Worm (Caenorhabditis elegans) whole organism, L2 larva: ENCODE measurements around the gene C03G5.14.

Source experiments
- F13H6.1 ChIP-seq: sonication (generic microtip); optimal IDR thresholded peaks from 2 replicates; lab custom pipeline; 2016; ENCODE audit warnings: missing genetic modification characterization, missing compliant biosample characterization
- R02D3.7 ChIP-seq: fragments of 150-350 bp; optimal IDR thresholded peaks from 2 replicates; lab custom pipeline; 2014; ENCODE audit warnings: missing biosample characterization, missing genetic modification characterization
- Y55F3AM.14 ChIP-seq: fragments of 200-800 bp; sonication (Bioruptor generic); optimal IDR thresholded peaks from 2 replicates; lab custom pipeline; 2018; ENCODE audit warnings: mild to moderate bottlenecking, missing genetic modification characterization, missing compliant biosample characterization
- ZK546.5 ChIP-seq: sonication (generic microtip); optimal IDR thresholded peaks from 2 replicates; lab custom pipeline; 2017; ENCODE audit warnings: missing biosample characterization, missing genetic modification characterization
- alr-1 ChIP-seq: fragments of 150-350 bp; optimal IDR thresholded peaks from 2 replicates; lab custom pipeline; 2014; ENCODE audit warnings: missing biosample characterization, missing genetic modification characterization
- aly-2 ChIP-seq: fragments of 150-350 bp; optimal IDR thresholded peaks from 2 replicates; lab custom pipeline; 2014; ENCODE audit warnings: missing biosample characterization, missing genetic modification characterization
- ama-1 ChIP-seq: fragments of 150-350 bp; optimal IDR thresholded peaks from 2 replicates; lab custom pipeline; 2018; ENCODE audit warnings: inconsistent platforms
- blmp-1 ChIP-seq: sonication (generic microtip); optimal IDR thresholded peaks from 2 replicates; lab custom pipeline; 2017; ENCODE audit warnings: missing genetic modification characterization, mild to moderate bottlenecking, missing compliant biosample characterization, antibody characterized with exemption, moderate library complexity; ENCODE audit not compliant: insufficient read depth
- ceh-16 ChIP-seq: fragments of 150-350 bp; optimal IDR thresholded peaks from 2 replicates; lab custom pipeline; 2014; ENCODE audit warnings: missing biosample characterization, missing genetic modification characterization
- ceh-82 ChIP-seq: fragments of 150-350 bp; optimal IDR thresholded peaks from 2 replicates; lab custom pipeline; 2014; ENCODE audit warnings: missing biosample characterization, missing genetic modification characterization
- crh-2 ChIP-seq: sonication (generic microtip); optimal IDR thresholded peaks from 2 replicates; lab custom pipeline; 2017; ENCODE audit warnings: missing biosample characterization, missing genetic modification characterization
- dmd-4 ChIP-seq: sonication (generic microtip); optimal IDR thresholded peaks from 2 replicates; lab custom pipeline; 2017; ENCODE audit warnings: missing biosample characterization, missing genetic modification characterization
- egl-27 ChIP-seq: sonication (generic microtip); optimal IDR thresholded peaks from 3 replicates; lab custom pipeline; 2017; ENCODE audit warnings: missing biosample characterization, missing genetic modification reagents, missing genetic modification characterization
- elt-1 ChIP-seq: fragments of 150-350 bp; optimal IDR thresholded peaks from 2 replicates; lab custom pipeline; 2014; ENCODE audit warnings: missing biosample characterization, missing genetic modification characterization
- elt-3 ChIP-seq: sonication (generic microtip); optimal IDR thresholded peaks from 2 replicates; lab custom pipeline; 2017; ENCODE audit warnings: missing biosample characterization, missing genetic modification characterization
- fos-1 ChIP-seq: fragments of 150-350 bp; optimal IDR thresholded peaks from 2 replicates; lab custom pipeline; 2014; ENCODE audit warnings: missing biosample characterization, missing genetic modification characterization
- gmeb-1 ChIP-seq: fragments of 150-350 bp; optimal IDR thresholded peaks from 2 replicates; lab custom pipeline; 2014; ENCODE audit warnings: missing biosample characterization, missing genetic modification characterization
- lin-11 ChIP-seq: fragments of 150-350 bp; sonication (generic microtip); optimal IDR thresholded peaks from 2 replicates; lab custom pipeline; 2014; ENCODE audit warnings: missing biosample characterization, missing genetic modification characterization, inconsistent platforms, mixed read lengths
- lin-39 ChIP-seq: fragments of 150-350 bp; optimal IDR thresholded peaks from 2 replicates; lab custom pipeline; 2014; ENCODE audit warnings: missing biosample characterization, missing genetic modification reagents, missing genetic modification characterization
- lsy-2 ChIP-seq, 2 experiments: fragments of 150-350 bp in 1 of 2; sonication (generic microtip) in 1 of 2; optimal IDR thresholded peaks; 2 replicates each; lab custom pipeline; 2014 to 2017; ENCODE audit warnings: missing biosample characterization in 2 of 2, missing genetic modification characterization in 2 of 2
- mab-5 ChIP-seq: fragments of 150-350 bp; optimal IDR thresholded peaks from 2 replicates; lab custom pipeline; 2014; ENCODE audit warnings: missing biosample characterization, missing genetic modification characterization
- mdl-1 ChIP-seq, 2 experiments: fragments of 150-350 bp in 1 of 2; sonication (generic microtip) in 1 of 2; optimal IDR thresholded peaks; 2 replicates each; lab custom pipeline; 2017; ENCODE audit warnings: missing biosample characterization in 2 of 2, missing genetic modification characterization in 2 of 2
- nhr-11 ChIP-seq: fragments of 150-350 bp; optimal IDR thresholded peaks from 2 replicates; lab custom pipeline; 2014; ENCODE audit warnings: missing biosample characterization, missing genetic modification characterization
- nhr-12 ChIP-seq: fragments of 150-350 bp; optimal IDR thresholded peaks from 2 replicates; lab custom pipeline; 2014; ENCODE audit warnings: missing biosample characterization, missing genetic modification characterization
- nhr-129 ChIP-seq: fragments of 150-350 bp; optimal IDR thresholded peaks from 2 replicates; lab custom pipeline; 2014; ENCODE audit warnings: missing biosample characterization, missing genetic modification characterization
- nhr-21 ChIP-seq: fragments of 150-350 bp; optimal IDR thresholded peaks from 2 replicates; lab custom pipeline; 2014; ENCODE audit warnings: missing biosample characterization, missing genetic modification characterization
- nhr-23 ChIP-seq: fragments of 150-350 bp; optimal IDR thresholded peaks from 2 replicates; lab custom pipeline; 2014; ENCODE audit warnings: missing biosample characterization, missing genetic modification reagents, missing genetic modification characterization
- nhr-25 ChIP-seq: fragments of 150-350 bp; sonication (generic microtip); optimal IDR thresholded peaks from 3 replicates; lab custom pipeline; 2014; ENCODE audit warnings: missing biosample characterization, missing genetic modification characterization
- nhr-6 ChIP-seq: fragments of 150-350 bp; optimal IDR thresholded peaks from 2 replicates; lab custom pipeline; 2014; ENCODE audit warnings: missing biosample characterization, missing genetic modification characterization
- nhr-77 ChIP-seq: fragments of 150-350 bp; optimal IDR thresholded peaks from 2 replicates; lab custom pipeline; 2014; ENCODE audit warnings: missing biosample characterization, missing genetic modification characterization
- peb-1 ChIP-seq: fragments of 150-350 bp; optimal IDR thresholded peaks from 2 replicates; lab custom pipeline; 2014; ENCODE audit warnings: missing biosample characterization, missing genetic modification characterization
- sem-4 ChIP-seq: fragments of 150-350 bp; optimal IDR thresholded peaks from 2 replicates; lab custom pipeline; 2014; ENCODE audit warnings: missing biosample characterization, missing genetic modification reagents, missing genetic modification characterization
- skn-1 ChIP-seq: sonication (generic microtip); optimal IDR thresholded peaks from 2 replicates; lab custom pipeline; 2017; ENCODE audit warnings: missing biosample characterization, missing genetic modification characterization
- sma-3 ChIP-seq: sonication (generic microtip); optimal IDR thresholded peaks from 2 replicates; lab custom pipeline; 2016; ENCODE audit warnings: missing genetic modification reagents, missing genetic modification characterization, missing compliant biosample characterization
- sma-9 ChIP-seq, 2 experiments: fragments of 150-350 bp in 1 of 2; sonication (generic microtip) in 1 of 2; optimal IDR thresholded peaks; 2 replicates each; lab custom pipeline; 2014 to 2016; ENCODE audit warnings: missing genetic modification characterization in 2 of 2, mild to moderate bottlenecking in 1 of 2, missing biosample characterization in 1 of 2, missing compliant biosample characterization in 1 of 2, missing genetic modification reagents in 1 of 2, moderate library complexity in 1 of 2
- snpc-4 ChIP-seq: fragments of 150-350 bp; optimal IDR thresholded peaks from 2 replicates; lab custom pipeline; 2014; ENCODE audit warnings: missing biosample characterization, missing genetic modification characterization
- unc-39 ChIP-seq: fragments of 150-350 bp; optimal IDR thresholded peaks from 2 replicates; lab custom pipeline; 2014; ENCODE audit warnings: missing biosample characterization, missing genetic modification characterization
- unc-55 ChIP-seq: fragments of 150-350 bp; sonication (generic microtip); optimal IDR thresholded peaks from 3 replicates; lab custom pipeline; 2014; ENCODE audit warnings: missing biosample characterization, missing genetic modification reagents, missing genetic modification characterization
- unc-62 ChIP-seq: fragments of 150-350 bp; optimal IDR thresholded peaks from 2 replicates; lab custom pipeline; 2014; ENCODE audit warnings: missing biosample characterization, missing genetic modification reagents, missing genetic modification characterization
- zag-1 ChIP-seq: fragments of 150-350 bp; optimal IDR thresholded peaks from 2 replicates; lab custom pipeline; 2014; ENCODE audit warnings: missing biosample characterization, missing genetic modification characterization
- ztf-1 ChIP-seq: fragments of 200-800 bp; sonication (Bioruptor generic); conservative IDR thresholded peaks from 2 replicates; pipeline ENCODE4 v1.3.6; 2022; ENCODE audit warnings: missing genetic modification characterization, missing compliant biosample characterization
- ztf-11 ChIP-seq: sonication (generic microtip); optimal IDR thresholded peaks from 2 replicates; lab custom pipeline; 2017; ENCODE audit warnings: missing biosample characterization, missing genetic modification characterization
- ztf-4 ChIP-seq: fragments of 150-350 bp; optimal IDR thresholded peaks from 2 replicates; lab custom pipeline; 2014; ENCODE audit warnings: missing biosample characterization, missing genetic modification characterization

C03G5.14 gene

DNA sequence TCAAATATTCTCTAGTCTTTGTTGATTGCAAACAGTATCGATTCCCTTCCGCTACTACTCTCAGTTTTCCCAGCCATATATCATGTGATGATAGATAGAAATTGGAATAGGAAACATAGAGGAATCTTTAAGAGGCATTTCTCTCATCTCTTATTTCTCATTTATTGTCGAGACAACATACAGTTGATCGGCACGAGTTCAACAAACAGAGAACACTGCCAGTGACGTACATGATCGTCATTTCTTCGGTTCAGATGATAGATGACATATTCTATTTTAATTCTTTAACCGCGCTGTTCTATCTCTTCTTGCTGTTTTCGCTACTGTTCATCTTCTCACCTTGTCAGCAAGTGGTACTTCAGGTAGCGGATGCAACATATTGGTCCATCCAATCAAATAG lies 46.6 kb upstream of the C03G5.14 start:
- TF ChIP-seq unc-62 (GFP tag; lab: Kevin White, UChicago) (peak; percentile 65), fos-1 (tag; lab: Kevin White, UChicago) (peak; percentile 62), nhr-21 (tag; lab: Kevin White, UChicago) (peak; percentile 98), peb-1 (tag; lab: Kevin White, UChicago) (no peak), alr-1 (no peak), sem-4 (tag; lab: Kevin White, UChicago) (peak; percentile 89), sma-9 (GFP tag; optimal IDR thresholded peaks at IDR 0.05; lab: Kevin White, UChicago) (peak; percentile 99), sma-9 (tag; optimal IDR thresholded peaks at IDR 0.05; lab: Kevin White, UChicago) (peak; percentile 67), Y55F3AM.14 (GFP tag; lab: Kevin White, UChicago) (peak; percentile 52), nhr-25 (tag; lab: Kevin White, UChicago) (peak; percentile 94), nhr-23 (no peak), unc-55 (GFP tag; lab: Kevin White, UChicago) (no peak), snpc-4 (no peak), nhr-77 (tag; lab: Kevin White, UChicago) (no peak), nhr-11 (no peak), elt-3 (tag; lab: Kevin White, UChicago) (no peak), aly-2 (no peak), R02D3.7 (no peak), mdl-1 (tag; optimal IDR thresholded peaks at IDR 0.05; lab: Kevin White, UChicago) (peak; percentile 70 to 78), gmeb-1 (peak; percentile 63), elt-1 (tag; lab: Kevin White, UChicago) (no peak), blmp-1 (tag; lab: Kevin White, UChicago) (peak; percentile 87), ztf-1 (GFP tag; lab: Robert Waterston, UW) (no peak), F13H6.1 (peak; percentile 49), crh-2 (tag; lab: Kevin White, UChicago) (peak; percentile 82), ztf-4 (tag; lab: Kevin White, UChicago) (peak; percentile 83), unc-39 (no peak), ama-1 (peak; percentile 31), lin-39 (tag; lab: Kevin White, UChicago) (no peak), lsy-2 (tag; optimal IDR thresholded peaks at IDR 0.05; lab: Kevin White, UChicago) (peak in 1 of 2 experiments; percentile 69), nhr-6 (tag; lab: Kevin White, UChicago) (peak; percentile 85), egl-27 (tag; lab: Kevin White, UChicago) (peak; percentile 88), ceh-16 (tag; lab: Kevin White, UChicago) (no peak), sma-3 (peak; percentile 97), nhr-129 (tag; lab: Kevin White, UChicago) (peak; percentile 79), mab-5 (tag; lab: Kevin White, UChicago) (peak; percentile 24)
- TF ChIP-seq, all 48 proteins: peak for 20

DNA sequence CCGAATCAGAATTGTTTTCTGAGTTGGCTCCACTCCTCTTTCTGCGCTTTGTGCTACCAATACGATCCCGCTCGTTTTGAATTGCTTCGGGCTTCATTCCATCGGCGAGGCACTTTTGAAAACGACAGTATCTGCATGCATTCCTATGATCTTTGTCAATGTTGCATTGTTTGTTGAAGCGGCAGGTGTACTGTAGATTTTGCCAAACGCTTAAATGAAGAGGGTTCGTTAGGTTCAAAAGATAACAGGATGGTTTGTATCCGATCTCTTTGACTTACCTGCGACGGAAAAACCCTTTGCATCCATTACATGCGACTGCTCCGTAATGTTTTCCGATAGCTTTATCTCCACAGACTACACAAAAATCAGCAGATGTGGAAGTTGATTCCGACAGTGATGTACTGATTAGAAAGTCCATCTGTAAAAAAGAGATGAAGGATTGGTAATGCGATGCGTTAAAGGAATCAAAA lies 45.9 kb upstream of the C03G5.14 start, which contains the start of gene nhr-14:
Gene nhr-14, minus strand, starts transcription at position 420 of the 470 bp plus-strand sequence.
- TF ChIP-seq ceh-82 (tag; lab: Kevin White, UChicago) (no peak), skn-1 (tag; lab: Kevin White, UChicago) (no peak), nhr-12 (tag; lab: Kevin White, UChicago) (no peak), fos-1 (tag; lab: Kevin White, UChicago) (no peak), elt-1 (tag; lab: Kevin White, UChicago) (no peak), F13H6.1 (no peak), ztf-1 (GFP tag; lab: Robert Waterston, UW) (no peak)

DNA sequence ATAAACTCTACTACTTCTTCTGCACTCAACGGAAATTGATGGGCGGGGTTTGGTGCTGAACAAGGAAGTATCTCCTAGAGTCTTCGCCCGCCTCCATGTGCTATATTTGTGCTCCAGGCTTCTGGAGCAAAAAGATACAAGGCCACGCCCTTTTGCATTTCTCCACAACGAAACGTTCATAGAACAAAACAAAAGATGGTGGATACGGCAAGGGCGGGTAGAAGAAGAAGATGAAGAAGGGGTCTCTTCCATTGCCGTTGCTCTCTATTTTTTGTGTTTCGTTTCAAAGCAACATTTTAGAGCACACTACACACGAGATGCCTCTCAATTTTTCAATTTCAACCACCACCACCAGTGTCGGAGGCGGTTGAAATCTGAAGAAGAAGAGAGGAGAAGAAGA lies 45.4 kb upstream of the C03G5.14 start:
- TF ChIP-seq sem-4 (tag; lab: Kevin White, UChicago) (peak; percentile 34), R02D3.7 (no peak), snpc-4 (no peak), fos-1 (tag; lab: Kevin White, UChicago) (no peak), lin-11 (tag; lab: Kevin White, UChicago) (no peak), ztf-4 (tag; lab: Kevin White, UChicago) (no peak), dmd-4 (no peak), blmp-1 (tag; lab: Kevin White, UChicago) (no peak), unc-39 (no peak), unc-62 (GFP tag; lab: Kevin White, UChicago) (no peak), nhr-77 (tag; lab: Kevin White, UChicago) (no peak), nhr-25 (tag; lab: Kevin White, UChicago) (no peak), mdl-1 (tag; optimal IDR thresholded peaks at IDR 0.05; lab: Kevin White, UChicago) (peak; percentile 62 to 70), gmeb-1 (no peak), ztf-11 (no peak), aly-2 (no peak), nhr-23 (no peak), ZK546.5 (tag; lab: Kevin White, UChicago) (no peak), ceh-82 (tag; lab: Kevin White, UChicago) (no peak), lsy-2 (tag; optimal IDR thresholded peaks at IDR 0.05; lab: Kevin White, UChicago) (peak in 1 of 2 experiments; percentile 7), zag-1 (tag; lab: Kevin White, UChicago) (peak; percentile 32), Y55F3AM.14 (GFP tag; lab: Kevin White, UChicago) (no peak)
- TF ChIP-seq, all 48 proteins: peak for 4
